Fruit fly (Drosophila melanogaster) Kc167 (cell line): ENCODE results near the gene Invadolysin.

ENCODE experiments used
- Myc ChIP-seq: fragments of >200 bp; optimal IDR thresholded peaks from 2 replicates; lab custom pipeline; 2017; ENCODE audit warnings: missing external identifiers
- h ChIP-seq: fragments of >200 bp; optimal IDR thresholded peaks from 3 replicates; lab custom pipeline; 2018; ENCODE audit warnings: missing external identifiers
- psq ChIP-seq: fragments of >200 bp; optimal IDR thresholded peaks from 2 replicates; lab custom pipeline; 2017; ENCODE audit warnings: missing external identifiers

DNA sequence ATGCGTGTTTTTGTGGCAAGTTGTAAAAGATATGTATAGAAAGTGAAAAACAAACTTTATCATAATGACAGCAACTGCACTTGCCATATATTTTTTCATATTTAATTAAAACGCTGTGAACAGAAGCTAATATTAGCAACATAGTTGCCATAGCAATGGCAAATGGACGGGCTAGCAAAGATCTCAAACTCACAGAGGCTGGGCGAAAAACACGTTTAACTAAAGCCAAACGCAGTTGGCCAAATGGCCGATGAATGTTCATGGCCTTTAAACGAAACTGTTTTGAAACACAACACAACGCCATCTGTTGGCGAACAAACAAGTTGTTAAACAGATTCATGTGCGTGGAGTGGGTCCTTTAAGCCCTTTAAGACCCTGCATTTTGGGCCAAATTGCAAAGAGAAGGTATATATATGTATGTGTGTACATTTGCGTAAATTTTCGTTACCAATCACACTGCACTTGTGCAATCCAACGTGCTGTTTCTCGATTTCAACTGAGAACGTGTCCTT, 4.0 kb downstream of the Invadolysin start:
- TF ChIP-seq psq (lab: Kevin White, UChicago) (no peak), Myc (no peak), h (lab: Kevin White, UChicago) (no peak)
